Fruit fly (Drosophila melanogaster): ENCODE measurements around the gene CG12011.
A peak's percentile ranks its signal among the peaks of the same experiment; 100 is the strongest.

Gene CG12011

dm6 chr3L:1740129-1740975 is 45.9 kb downstream of the CG12011 start (continued):
- TF ChIP-seq nmo (GFP tag; optimal IDR thresholded peaks at IDR 0.05): peak; percentile 66
- peak; percentile 11 for TF ChIP-seq vfl (GFP tag; optimal IDR thresholded peaks at IDR 0.05)
- TF ChIP-seq dmrt99B (tag; optimal IDR thresholded peaks at IDR 0.05): peak; percentile 77
- TF ChIP-seq CG8089 (GFP tag; optimal IDR thresholded peaks at IDR 0.05): peak; percentile 17
- TF ChIP-seq CG14965 (GFP tag; optimal IDR thresholded peaks at IDR 0.05; ENCODE audit: borderline replicate concordance): no peak
- peak; percentile 92 for TF ChIP-seq sr (GFP tag; IDR thresholded peaks at IDR 0.05)
- no peak for TF ChIP-seq CG15011 (GFP tag; optimal IDR thresholded peaks at IDR 0.05)
- peak; percentile 42; the same call in 1 of the 3 replicates for TF ChIP-seq C15 (GFP tag; IDR thresholded peaks at IDR 0.05)
- TF ChIP-seq Bteb2 (GFP tag; optimal IDR thresholded peaks at IDR 0.05): peak; percentile 65
- peak in 1 of 2 experiments; percentile 30 for TF ChIP-seq bsh (GFP tag; optimal IDR thresholded peaks at IDR 0.05)
- peak; percentile 94 for TF ChIP-seq Ets65A (GFP tag)
- no peak for TF ChIP-seq CG3838 (GFP tag; optimal IDR thresholded peaks at IDR 0.05)
- no peak for TF ChIP-seq CG7745 (tag; optimal IDR thresholded peaks at IDR 0.05)
- TF ChIP-seq H15 (GFP tag; IDR thresholded peaks at IDR 0.05): peak; percentile 71
- no peak for TF ChIP-seq Bgb (GFP tag; IDR thresholded peaks at IDR 0.05; ENCODE audit: partially characterized antibody)
- TF ChIP-seq Adf1 (GFP tag; IDR thresholded peaks at IDR 0.05): no peak
- no peak for TF ChIP-seq gcm (GFP tag; optimal IDR thresholded peaks at IDR 0.05)
- TF ChIP-seq shn (GFP tag; optimal IDR thresholded peaks at IDR 0.05): peak; percentile 51
- TF ChIP-seq toy (GFP tag; IDR thresholded peaks at IDR 0.05): peak; percentile 43; the same call in 1 of the 2 replicates
- no peak for TF ChIP-seq bbx (GFP tag; IDR thresholded peaks at IDR 0.05; ENCODE audit: partially characterized antibody)
- no peak for TF ChIP-seq CG2129 (GFP tag; IDR thresholded peaks at IDR 0.05; ENCODE audit: partially characterized antibody)
- no peak for TF ChIP-seq Six4 (GFP tag; optimal IDR thresholded peaks at IDR 0.05)
- TF ChIP-seq CG33557 (GFP tag; optimal IDR thresholded peaks at IDR 0.05): no peak
- no peak for TF ChIP-seq emc (GFP tag; optimal IDR thresholded peaks at IDR 0.05)
- no peak for TF ChIP-seq z (GFP tag; IDR thresholded peaks at IDR 0.05)
- peak; percentile 81 for TF ChIP-seq so (GFP tag; IDR thresholded peaks at IDR 0.05)
- TF ChIP-seq CG10274 (GFP tag; optimal IDR thresholded peaks at IDR 0.05): no peak
- TF ChIP-seq Doc3 (GFP tag; IDR thresholded peaks at IDR 0.05; ENCODE audit: partially characterized antibody): no peak
- peak; percentile 86 for TF ChIP-seq row (GFP tag; IDR thresholded peaks at IDR 0.05)
- TF ChIP-seq tup (GFP tag; optimal IDR thresholded peaks at IDR 0.05): peak; percentile 10
- TF ChIP-seq klu (GFP tag; IDR thresholded peaks at IDR 0.05): 0 out of 2 replicates have a peak, but pooled peaks have one; percentile 55
- TF ChIP-seq tio (GFP tag; optimal IDR thresholded peaks at IDR 0.05): no peak
- peak; percentile 59 for TF ChIP-seq Hr3 (GFP tag; optimal IDR thresholded peaks at IDR 0.05)
- TF ChIP-seq Sry-β (GFP tag; optimal IDR thresholded peaks at IDR 0.05): no peak
- TF ChIP-seq Myb (GFP tag; optimal IDR thresholded peaks at IDR 0.05): peak; percentile 37
- TF ChIP-seq zf30C (GFP tag; optimal IDR thresholded peaks at IDR 0.05): no peak
- no peak for TF ChIP-seq CG5953 (GFP tag; IDR thresholded peaks at IDR 0.05)
- no peak for TF ChIP-seq CG12071 (GFP tag; optimal IDR thresholded peaks at IDR 0.05)
- no peak for TF ChIP-seq Hr78 (GFP tag; optimal IDR thresholded peaks at IDR 0.05)
- TF ChIP-seq lilli (GFP tag; optimal IDR thresholded peaks at IDR 0.05): peak; percentile 78
- TF ChIP-seq CG11560 (tag; IDR thresholded peaks at IDR 0.05): peak; percentile 45; the same call in 1 of the 3 replicates
- peak; percentile 32 for TF ChIP-seq lbe (GFP tag; optimal IDR thresholded peaks at IDR 0.05)
- TF ChIP-seq NC2β (GFP tag; optimal IDR thresholded peaks at IDR 0.05): no peak
- TF ChIP-seq CG10979 (tag; optimal IDR thresholded peaks at IDR 0.05): no peak
- peak; percentile 45 for TF ChIP-seq CG3163 (GFP tag; optimal IDR thresholded peaks at IDR 0.05)
- TF ChIP-seq chn (GFP tag; optimal IDR thresholded peaks at IDR 0.05): peak; percentile 55
- peak; percentile 83 for TF ChIP-seq CG10366 (GFP tag; IDR thresholded peaks at IDR 0.05)
- no peak for TF ChIP-seq Kr (GFP tag; optimal IDR thresholded peaks at IDR 0.05)
- TF ChIP-seq CG31388 (GFP tag; optimal IDR thresholded peaks at IDR 0.05): no peak
